Fruit fly (Drosophila melanogaster) whole organism, adult: ENCODE measurements around the gene Hsp67Bc.

ENCODE experiments used
- CG11617 ChIP-seq: fragments of 200-800 bp; sonication (Bioruptor generic); optimal IDR thresholded peaks from 2 replicates; lab custom pipeline; 2017; ENCODE audit warnings: mild to moderate bottlenecking, missing biosample characterization, missing genetic modification reagents, missing genetic modification characterization
- CG14711 ChIP-seq: fragments of 200-800 bp; sonication (Bioruptor generic); optimal IDR thresholded peaks from 2 replicates; lab custom pipeline; 2018; ENCODE audit warnings: missing biosample characterization, mild to moderate bottlenecking, missing genetic modification characterization, moderate library complexity
- CG33017 ChIP-seq: fragments of 200-800 bp; sonication (Bioruptor generic); optimal IDR thresholded peaks from 2 replicates; lab custom pipeline; 2018; ENCODE audit warnings: missing biosample characterization, mild to moderate bottlenecking, missing genetic modification characterization, moderate library complexity
- CG7045 ChIP-seq: fragments of 200-800 bp; sonication (Bioruptor generic); optimal IDR thresholded peaks from 2 replicates; lab custom pipeline; 2017; ENCODE audit warnings: missing biosample characterization, mild to moderate bottlenecking, missing genetic modification characterization
- CG7101 ChIP-seq: fragments of 200-800 bp; sonication (Bioruptor generic); optimal IDR thresholded peaks from 2 replicates; lab custom pipeline; 2018; ENCODE audit warnings: missing biosample characterization, mild to moderate bottlenecking, missing genetic modification characterization, moderate library complexity
- Mnt ChIP-seq: fragments of 200-800 bp; sonication (Bioruptor generic); optimal IDR thresholded peaks from 2 replicates; lab custom pipeline; 2016; ENCODE audit warnings: missing biosample characterization, mild to moderate bottlenecking, missing genetic modification characterization
- cic ChIP-seq: fragments of 200-800 bp; sonication (Bioruptor generic); optimal IDR thresholded peaks from 2 replicates; lab custom pipeline; 2017; ENCODE audit warnings: missing biosample characterization, mild to moderate bottlenecking, missing genetic modification characterization, moderate library complexity
- kay ChIP-seq: fragments of 200-800 bp; sonication (Bioruptor generic); peaks from one replicate; lab custom pipeline; 2016; ENCODE audit warnings: missing biosample characterization, missing genetic modification characterization, borderline replicate concordance
- toe ChIP-seq: fragments of 200-800 bp; sonication (Bioruptor generic); optimal IDR thresholded peaks from 2 replicates; lab custom pipeline; 2016; ENCODE audit warnings: missing biosample characterization, missing genetic modification characterization

DNA sequence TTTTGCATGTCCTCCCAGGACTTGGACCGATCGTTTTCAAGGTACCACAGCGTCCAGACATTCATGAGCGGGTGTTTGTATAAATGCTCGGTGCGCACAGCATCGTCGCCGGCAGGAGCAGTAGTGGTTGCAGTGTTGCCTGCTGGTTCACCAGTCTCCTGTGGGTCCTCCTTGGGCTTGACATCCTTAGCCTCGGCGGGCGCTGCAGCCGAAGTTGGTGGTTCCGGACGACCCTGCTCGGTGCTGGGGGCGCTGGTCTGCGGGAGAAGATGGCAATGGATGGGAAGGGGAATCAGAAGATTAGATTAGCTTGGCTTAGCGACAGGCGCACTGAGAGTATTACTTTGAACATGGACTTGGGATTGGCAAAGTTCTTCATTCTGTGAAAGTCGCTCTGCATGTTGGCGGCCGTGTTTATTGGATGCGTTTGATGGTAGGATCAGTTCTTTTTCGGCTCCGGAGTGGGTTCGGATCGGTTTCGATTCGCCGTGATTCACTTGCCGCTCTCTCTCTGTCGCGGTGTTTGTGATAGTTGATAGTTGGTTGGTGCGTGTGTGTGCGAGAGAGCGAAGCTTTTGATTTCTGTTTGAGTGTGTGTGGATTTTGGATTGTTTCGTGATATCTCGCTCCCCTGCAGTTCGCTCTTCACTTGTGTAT, 28.5 kb upstream of the Hsp67Bc start:
- TF ChIP-seq Mnt (GFP tag; lab: Kevin White, UChicago), result no peak
- no peak for TF ChIP-seq toe (GFP tag; lab: Kevin White, UChicago)
- TF ChIP-seq CG11617 (GFP tag; lab: Kevin White, UChicago), result no peak
- no peak for TF ChIP-seq cic
- TF ChIP-seq kay (GFP tag; lab: Kevin White, UChicago), result no peak
- TF ChIP-seq CG33017, result no peak
- no peak for TF ChIP-seq CG14711 (tag; lab: Kevin White, UChicago)
- TF ChIP-seq CG7101 (tag; lab: Kevin White, UChicago), result no peak
- no peak for TF ChIP-seq CG7045 (GFP tag; lab: Kevin White, UChicago)
